Worm (Caenorhabditis elegans) whole organism, early embryonic: ENCODE measurements around the gene C50H2.5.

Experiments
- F13C5.2 ChIP-seq: sonication (generic microtip); optimal IDR thresholded peaks from 2 replicates; lab custom pipeline; 2017; ENCODE audit warnings: mild to moderate bottlenecking, missing genetic modification characterization, inconsistent platforms, missing compliant biosample characterization
- ceh-13 ChIP-seq: fragments of 200-800 bp; sonication (Bioruptor generic); optimal IDR thresholded peaks from 2 replicates; lab custom pipeline; 2018; ENCODE audit warnings: mild to moderate bottlenecking, missing genetic modification characterization, missing compliant biosample characterization
- tbx-37 ChIP-seq: fragments of 200-800 bp; sonication (Bioruptor generic); conservative IDR thresholded peaks from 2 replicates; pipeline ENCODE4 v1.3.6; 2022; ENCODE audit warnings: missing genetic modification reagents, missing genetic modification characterization, missing compliant biosample characterization
- tra-4 ChIP-seq: sonication (generic microtip); optimal IDR thresholded peaks from 2 replicates; lab custom pipeline; 2017; ENCODE audit warnings: missing genetic modification characterization, missing compliant biosample characterization

Gene C50H2.5

DNA sequence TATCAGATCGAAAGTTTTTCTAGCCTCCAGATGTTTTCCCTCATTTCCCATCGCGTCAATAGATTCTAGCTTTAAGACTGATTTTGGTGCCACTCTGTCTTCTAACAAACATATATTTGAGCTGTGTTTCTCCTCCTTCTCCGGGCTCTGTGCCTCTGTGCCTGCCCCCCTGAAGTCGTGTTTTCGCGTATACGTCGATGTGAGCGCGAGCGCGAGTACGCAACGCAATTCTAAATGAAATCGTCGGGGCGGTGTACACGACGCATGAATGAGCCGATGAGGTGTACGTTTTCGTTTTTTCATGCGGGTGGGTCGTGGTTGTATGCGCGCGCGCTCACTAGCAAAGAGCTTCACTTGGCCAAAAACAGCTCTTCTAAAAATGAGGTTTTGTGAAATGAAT lies 47.4 kb downstream of the C50H2.5 start:
- no peak for TF ChIP-seq ceh-13
- no peak for TF ChIP-seq tra-4 (tag; lab: Kevin White, UChicago)
- no peak for TF ChIP-seq tbx-37 (GFP tag; lab: Robert Waterston, UW)
- no peak for TF ChIP-seq F13C5.2 (tag; lab: Kevin White, UChicago)
